Worm (Caenorhabditis elegans) whole organism, young adult: ENCODE measurements around the gene T06E6.1.
"Not testable (repeated sequence)": the region's sequence is repeated elsewhere in the genome, so short reads cannot be mapped to it uniquely, and the experiment has no call there.

Source experiments
- B0261.1 ChIP-seq: sonication (generic microtip); optimal IDR thresholded peaks from 2 replicates; lab custom pipeline; 2016; ENCODE audit warnings: mild to moderate bottlenecking, missing genetic modification characterization, moderate library complexity, missing compliant biosample characterization
- F55B11.4 ChIP-seq: sonication (generic microtip); optimal IDR thresholded peaks from 2 replicates; lab custom pipeline; 2016; ENCODE audit warnings: missing compliant biosample characterization, missing genetic modification characterization, borderline replicate concordance; ENCODE audit not compliant: insufficient read depth
- F57A8.1 ChIP-seq: fragments of 200-800 bp; sonication (Bioruptor generic); optimal IDR thresholded peaks from 2 replicates; lab custom pipeline; 2018; ENCODE audit warnings: mild to moderate bottlenecking, missing genetic modification characterization, moderate library complexity, missing compliant biosample characterization
- Y53F4B.3 ChIP-seq: fragments of 200-800 bp; sonication (Bioruptor generic); IDR thresholded peaks from 2 replicates; pipeline ENCODE4 v1.3.6; 2022; ENCODE audit warnings: missing genetic modification reagents, missing genetic modification characterization, missing compliant biosample characterization
- aptf-2 ChIP-seq: fragments of 200-800 bp; sonication (Bioruptor generic); conservative IDR thresholded peaks from 2 replicates; pipeline ENCODE4 v1.3.6; 2022; ENCODE audit warnings: missing genetic modification reagents, missing genetic modification characterization, missing compliant biosample characterization
- aptf-3 ChIP-seq: fragments of 200-800 bp; sonication (Bioruptor generic); IDR thresholded peaks from 2 replicates; pipeline ENCODE4 v1.3.6; 2022; ENCODE audit warnings: missing genetic modification characterization, missing compliant biosample characterization
- attf-3 ChIP-seq: fragments of 200-800 bp; sonication (Bioruptor generic); conservative IDR thresholded peaks from 2 replicates; pipeline ENCODE4 v1.3.6; 2022; ENCODE audit warnings: missing genetic modification reagents, missing genetic modification characterization, missing compliant biosample characterization
- bed-1 ChIP-seq: fragments of 200-800 bp; sonication (Bioruptor generic); IDR thresholded peaks from 2 replicates; pipeline ENCODE4 v1.3.6; 2022; ENCODE audit warnings: missing genetic modification reagents, missing genetic modification characterization, missing compliant biosample characterization
- bed-2 ChIP-seq: fragments of 200-800 bp; sonication (Bioruptor generic); IDR thresholded peaks from 2 replicates; pipeline ENCODE4 v1.3.6; 2022; ENCODE audit warnings: missing genetic modification reagents, missing genetic modification characterization, missing compliant biosample characterization
- cebp-2 ChIP-seq: fragments of 200-800 bp; sonication (Bioruptor generic); IDR thresholded peaks from 2 replicates; pipeline ENCODE4 v1.3.6; 2022; ENCODE audit warnings: missing genetic modification characterization, missing compliant biosample characterization
- ceh-79 ChIP-seq: sonication (generic microtip); optimal IDR thresholded peaks from 2 replicates; lab custom pipeline; 2017; ENCODE audit warnings: mild to moderate bottlenecking, missing genetic modification characterization, missing compliant biosample characterization
- dpl-1 ChIP-seq: fragments of 150-350 bp; optimal IDR thresholded peaks from 2 replicates; lab custom pipeline; 2014; ENCODE audit warnings: missing biosample characterization, missing genetic modification reagents, missing genetic modification characterization
- egl-18 ChIP-seq: fragments of 200-800 bp; sonication (Bioruptor generic); IDR thresholded peaks from 2 replicates; pipeline ENCODE4 v1.3.6; 2022; ENCODE audit warnings: missing genetic modification reagents, missing genetic modification characterization, missing compliant biosample characterization
- hlh-26 ChIP-seq: fragments of 200-800 bp; sonication (Bioruptor generic); conservative IDR thresholded peaks from 2 replicates; pipeline ENCODE4 v1.3.6; 2022; ENCODE audit warnings: missing genetic modification reagents, missing genetic modification characterization, missing compliant biosample characterization
- hsf-1 ChIP-seq: fragments of 200-800 bp; sonication (Bioruptor generic); IDR thresholded peaks from 2 replicates; pipeline ENCODE4 v1.3.6; 2022; ENCODE audit warnings: missing genetic modification reagents, missing genetic modification characterization, missing compliant biosample characterization
- lag-1 ChIP-seq: fragments of 200-800 bp; sonication (Bioruptor generic); IDR thresholded peaks from 2 replicates; pipeline ENCODE4 v1.3.6; 2022; ENCODE audit warnings: missing genetic modification reagents, missing genetic modification characterization, missing compliant biosample characterization
- let-526 ChIP-seq: fragments of 200-800 bp; sonication (Bioruptor generic); IDR thresholded peaks from 2 replicates; pipeline ENCODE4 v1.3.6; 2022; ENCODE audit warnings: missing genetic modification reagents, missing genetic modification characterization, missing compliant biosample characterization
- lsy-27 ChIP-seq: sonication (generic microtip); optimal IDR thresholded peaks from 2 replicates; lab custom pipeline; 2017; ENCODE audit warnings: missing genetic modification characterization, mild to moderate bottlenecking, missing compliant biosample characterization, antibody characterized with exemption, missing genotype, borderline replicate concordance; ENCODE audit not compliant: insufficient read depth
- madf-8 ChIP-seq: fragments of 200-800 bp; sonication (Bioruptor generic); conservative IDR thresholded peaks from 2 replicates; pipeline ENCODE4 v1.3.6; 2022; ENCODE audit warnings: missing genetic modification reagents, missing genetic modification characterization, missing compliant biosample characterization
- nfya-2 ChIP-seq: fragments of 200-800 bp; sonication (Bioruptor generic); IDR thresholded peaks from 2 replicates; pipeline ENCODE4 v1.3.6; 2022; ENCODE audit warnings: missing genetic modification reagents, missing genetic modification characterization, missing compliant biosample characterization
- nhr-120 ChIP-seq: fragments of 200-800 bp; sonication (Bioruptor generic); IDR thresholded peaks from 2 replicates; pipeline ENCODE4 v1.3.6; 2022; ENCODE audit warnings: missing genetic modification characterization, missing compliant biosample characterization
- nhr-27 ChIP-seq: fragments of 200-800 bp; sonication (Bioruptor generic); optimal IDR thresholded peaks from 2 replicates; lab custom pipeline; 2018; ENCODE audit warnings: mild to moderate bottlenecking, missing genetic modification characterization, moderate library complexity, missing compliant biosample characterization
- nhr-80 ChIP-seq: sonication (generic microtip); optimal IDR thresholded peaks from 2 replicates; lab custom pipeline; 2016; ENCODE audit warnings: missing genetic modification characterization, missing compliant biosample characterization
- repo-1 ChIP-seq: sonication (generic microtip); optimal IDR thresholded peaks from 2 replicates; lab custom pipeline; 2017; ENCODE audit warnings: mild to moderate bottlenecking, missing genetic modification characterization, missing compliant biosample characterization
- rpc-1 ChIP-seq, 2 experiments: fragments of 150-350 bp in 1 of 2; sonication (generic microtip) in 1 of 2; optimal IDR thresholded peaks; 2 replicates each; lab custom pipeline; 2014 to 2018; ENCODE audit warnings: missing biosample characterization in 1 of 2, missing genetic modification characterization in 1 of 2, missing genetic modification reagents in 1 of 2, missing genotype in 1 of 2
- sdz-38 ChIP-seq: sonication (generic microtip); optimal IDR thresholded peaks from 2 replicates; lab custom pipeline; 2016; ENCODE audit warnings: missing genotype, missing genetic modification characterization, missing compliant biosample characterization
- somi-1 ChIP-seq: fragments of 200-800 bp; sonication (Bioruptor generic); optimal IDR thresholded peaks from 2 replicates; lab custom pipeline; 2018; ENCODE audit warnings: mild to moderate bottlenecking, missing genetic modification characterization, missing compliant biosample characterization
- tbp1 ChIP-seq: fragments of 200-800 bp; sonication (Bioruptor generic); optimal IDR thresholded peaks from 2 replicates; lab custom pipeline; 2018; ENCODE audit warnings: mild to moderate bottlenecking, missing genetic modification characterization, missing compliant biosample characterization
- tbx-9 ChIP-seq: sonication (generic microtip); optimal IDR thresholded peaks from 2 replicates; lab custom pipeline; 2016; ENCODE audit warnings: borderline replicate concordance, missing genetic modification characterization, inconsistent platforms, missing compliant biosample characterization
- unc-130 ChIP-seq: sonication (generic microtip); optimal IDR thresholded peaks from 2 replicates; lab custom pipeline; 2016; ENCODE audit warnings: missing genetic modification reagents, missing genetic modification characterization, missing compliant biosample characterization
- ztf-25 ChIP-seq: fragments of 200-800 bp; sonication (Bioruptor generic); IDR thresholded peaks from 2 replicates; pipeline ENCODE4 v1.3.6; 2022; ENCODE audit warnings: missing genetic modification reagents, missing genetic modification characterization, missing compliant biosample characterization
- ztf-6 ChIP-seq: fragments of 200-800 bp; sonication (Bioruptor generic); IDR thresholded peaks from 2 replicates; pipeline ENCODE4 v1.3.6; 2022; ENCODE audit warnings: missing genetic modification reagents, missing genetic modification characterization, missing compliant biosample characterization

The T06E6.1 gene

ce11 chrV:15436133-15436532 lies 41.4 kb upstream of the T06E6.1 start:
- TF ChIP-seq aptf-2, result no peak
- peak; percentile 84 for TF ChIP-seq nhr-80 (tag; lab: Kevin White, UChicago)
- TF ChIP-seq, all 124 proteins: peak for 1

DNA sequence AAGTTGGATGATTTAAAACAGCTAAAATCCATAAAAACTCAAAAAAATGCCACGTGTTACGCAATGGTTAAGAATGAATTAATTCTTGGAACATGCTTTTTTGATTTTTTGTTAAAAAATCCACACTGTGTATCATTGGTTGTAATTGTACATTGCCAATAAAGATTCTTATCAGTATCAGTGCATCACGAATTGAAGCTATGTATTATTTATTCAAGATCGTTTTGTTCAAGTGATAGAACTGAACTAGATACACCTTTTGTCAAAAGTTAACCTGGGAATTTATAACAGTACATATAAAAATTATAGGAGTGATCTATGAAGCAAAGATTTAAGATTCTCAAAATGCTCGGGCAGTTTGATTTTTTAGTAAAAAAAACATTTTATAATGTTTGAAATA lies 39.9 kb upstream of the T06E6.1 start:
- TF ChIP-seq F55B11.4 (tag; lab: Kevin White, UChicago) (no peak), hlh-26 (no peak), lsy-27 (tag; lab: Kevin White, UChicago) (no peak), bed-2 (GFP tag; lab: Robert Waterston, UW) (no peak), repo-1 (no peak), dpl-1 (GFP tag; lab: Kevin White, UChicago) (no peak)

DNA sequence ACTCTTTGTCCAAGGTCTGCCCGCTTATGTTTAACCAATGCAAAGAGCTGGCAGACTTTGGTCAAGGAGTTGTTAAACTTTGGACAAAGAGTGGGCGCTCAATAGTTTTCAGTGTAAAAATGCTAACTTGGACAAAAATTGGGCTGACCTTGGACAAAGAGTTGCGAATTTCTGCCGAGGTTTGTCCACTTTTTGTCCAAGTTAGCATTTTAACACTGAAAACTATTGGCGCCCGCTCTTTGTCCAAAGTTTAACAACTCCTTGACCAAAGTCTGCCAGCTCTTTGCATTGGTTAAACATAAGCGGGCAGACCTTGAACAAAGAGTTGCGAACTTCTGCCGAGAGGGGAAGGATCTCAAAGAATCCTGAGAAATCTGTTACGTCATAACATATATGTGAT lies 38.9 kb upstream of the T06E6.1 start:
- 0 out of 2 replicates have a peak, but pooled peaks have one; percentile 57 for TF ChIP-seq cebp-2
- TF ChIP-seq aptf-2, result peak; percentile 18; the same call in 1 of the 2 replicates
- peak; percentile 38; the same call in 1 of the 2 replicates for TF ChIP-seq madf-8 (GFP tag; lab: Robert Waterston, UW)
- peak; percentile 72; the same call in 1 of the 2 replicates for TF ChIP-seq egl-18 (GFP tag; lab: Robert Waterston, UW)
- peak; percentile 88; the same call in 1 of the 2 replicates for TF ChIP-seq nhr-120 (GFP tag; lab: Robert Waterston, UW)
- TF ChIP-seq hsf-1 (GFP tag; lab: Robert Waterston, UW), result peak; percentile 35; the same call in 1 of the 2 replicates

- TF ChIP-seq lsy-27 (tag; lab: Kevin White, UChicago) (no peak), somi-1 (no peak), F57A8.1 (GFP tag; lab: Kevin White, UChicago) (no peak), ceh-79 (tag; lab: Kevin White, UChicago) (no peak), aptf-2 (no peak)
Observed at ce11 chrV:15432457-15432856, 37.7 kb upstream of the T06E6.1 start, which contains the start of gene T26H5.8. T26H5.8 (minus strand) TSS chrV:15432726.

ce11 chrV:15431322-15432052 lies 36.7 kb upstream of the T06E6.1 start:
- TF ChIP-seq F55B11.4 (tag; lab: Kevin White, UChicago) (peak; percentile 20), sdz-38 (tag; lab: Kevin White, UChicago) (no peak), nfya-2 (GFP tag; lab: Robert Waterston, UW) (0 out of 2 replicates have a peak, but pooled peaks have one; percentile 35), ztf-6 (peak; percentile 63; the same call in 1 of the 2 replicates), unc-130 (GFP tag; lab: Kevin White, UChicago) (no peak), lag-1 (GFP tag; lab: Robert Waterston, UW) (0 out of 2 replicates have a peak, but pooled peaks have one; percentile 66), nhr-27 (no peak), aptf-2 (0 out of 2 replicates have a peak, but pooled peaks have one; percentile 61), bed-1 (GFP tag; lab: Robert Waterston, UW) (0 out of 2 replicates have a peak, but pooled peaks have one; percentile 12), attf-3 (GFP tag; lab: Robert Waterston, UW) (0 out of 2 replicates have a peak, but pooled peaks have one; percentile 14), tbx-9 (tag; lab: Kevin White, UChicago) (no peak)

- TF ChIP-seq B0261.1 (tag; lab: Kevin White, UChicago) (peak; percentile 64), tbp1 (peak; percentile 86), aptf-3 (GFP tag; lab: Robert Waterston, UW) (0 out of 2 replicates have a peak, but pooled peaks have one; percentile 56), Y53F4B.3 (GFP tag; lab: Robert Waterston, UW) (peak; percentile 49; the same call in 1 of the 2 replicates), let-526 (GFP tag; lab: Robert Waterston, UW) (0 out of 2 replicates have a peak, but pooled peaks have one; percentile 13), hsf-1 (GFP tag; lab: Robert Waterston, UW) (peak; percentile 68; the same call in 1 of the 2 replicates), rpc-1 (tag; optimal IDR thresholded peaks at IDR 0.05; lab: Kevin White, UChicago) (peak; percentile 58), ztf-25 (GFP tag; lab: Robert Waterston, UW) (peak; percentile 87; the same call in 1 of the 2 replicates), cebp-2 (peak; percentile 76; the same call in 1 of the 2 replicates)
- TF ChIP-seq rpc-1 (optimal IDR thresholded peaks at IDR 0.05; lab: Kevin White, UChicago), result not testable (repeated sequence)
Observed at ce11 chrV:15429125-15429524, 34.4 kb upstream of the T06E6.1 start.
